Fruit fly (Drosophila melanogaster) whole organism, adult: ENCODE data around the gene PGRP-SB1.

ENCODE experiments used
- CG11617 ChIP-seq: fragments of 200-800 bp; sonication (Bioruptor generic); optimal IDR thresholded peaks from 2 replicates; lab custom pipeline; 2017; ENCODE audit warnings: mild to moderate bottlenecking, missing biosample characterization, missing genetic modification reagents, missing genetic modification characterization
- CG12768 ChIP-seq: fragments of 200-800 bp; sonication (Bioruptor generic); optimal IDR thresholded peaks from 2 replicates; lab custom pipeline; 2017; ENCODE audit warnings: missing biosample characterization, missing genetic modification characterization, mild to moderate bottlenecking, moderate library complexity, missing genetic modification reagents
- CG14711 ChIP-seq: fragments of 200-800 bp; sonication (Bioruptor generic); optimal IDR thresholded peaks from 2 replicates; lab custom pipeline; 2018; ENCODE audit warnings: missing biosample characterization, mild to moderate bottlenecking, missing genetic modification characterization, moderate library complexity
- CG1620 ChIP-seq: fragments of 200-800 bp; sonication (Bioruptor generic); optimal IDR thresholded peaks from 2 replicates; lab custom pipeline; 2016; ENCODE audit warnings: missing biosample characterization, missing genetic modification characterization
- CG33017 ChIP-seq: fragments of 200-800 bp; sonication (Bioruptor generic); optimal IDR thresholded peaks from 2 replicates; lab custom pipeline; 2018; ENCODE audit warnings: missing biosample characterization, mild to moderate bottlenecking, missing genetic modification characterization, moderate library complexity
- CG5204 ChIP-seq: fragments of 200-800 bp; sonication (Bioruptor generic); optimal IDR thresholded peaks from 2 replicates; lab custom pipeline; 2016; ENCODE audit warnings: missing biosample characterization, missing genetic modification characterization
- CG7045 ChIP-seq: fragments of 200-800 bp; sonication (Bioruptor generic); optimal IDR thresholded peaks from 2 replicates; lab custom pipeline; 2017; ENCODE audit warnings: missing biosample characterization, mild to moderate bottlenecking, missing genetic modification characterization
- CG7101 ChIP-seq: fragments of 200-800 bp; sonication (Bioruptor generic); optimal IDR thresholded peaks from 2 replicates; lab custom pipeline; 2018; ENCODE audit warnings: missing biosample characterization, mild to moderate bottlenecking, missing genetic modification characterization, moderate library complexity
- Clk ChIP-seq: fragments of 200-800 bp; sonication (Bioruptor generic); optimal IDR thresholded peaks from 2 replicates; lab custom pipeline; 2017; ENCODE audit warnings: missing biosample characterization, missing genetic modification characterization
- Crg-1 ChIP-seq: fragments of 200-800 bp; sonication (Bioruptor generic); optimal IDR thresholded peaks from 2 replicates; lab custom pipeline; 2016; ENCODE audit warnings: missing biosample characterization, missing genetic modification characterization
- Hr96 ChIP-seq: fragments of 200-800 bp; sonication (Bioruptor generic); optimal IDR thresholded peaks from 2 replicates; lab custom pipeline; 2016; ENCODE audit warnings: missing biosample characterization, missing genetic modification characterization
- Mnt ChIP-seq: fragments of 200-800 bp; sonication (Bioruptor generic); optimal IDR thresholded peaks from 2 replicates; lab custom pipeline; 2016; ENCODE audit warnings: missing biosample characterization, mild to moderate bottlenecking, missing genetic modification characterization
- bab1 ChIP-seq: fragments of 200-800 bp; sonication (Bioruptor generic); optimal IDR thresholded peaks from 3 replicates; lab custom pipeline; 2019; ENCODE audit warnings: missing biosample characterization, mild to moderate bottlenecking, missing genetic modification characterization, moderate library complexity
- cic ChIP-seq: fragments of 200-800 bp; sonication (Bioruptor generic); optimal IDR thresholded peaks from 2 replicates; lab custom pipeline; 2017; ENCODE audit warnings: missing biosample characterization, mild to moderate bottlenecking, missing genetic modification characterization, moderate library complexity
- cnc ChIP-seq, 2 experiments: fragments of >200 bp; optimal IDR thresholded peaks; 2 replicates each; lab custom pipeline; 2017
- kay ChIP-seq: fragments of 200-800 bp; sonication (Bioruptor generic); peaks from one replicate; lab custom pipeline; 2016; ENCODE audit warnings: missing biosample characterization, missing genetic modification characterization, borderline replicate concordance
- ovo ChIP-seq: fragments of 200-800 bp; sonication (Bioruptor generic); optimal IDR thresholded peaks from 2 replicates; lab custom pipeline; 2016; ENCODE audit warnings: missing biosample characterization, missing genetic modification characterization
- pad ChIP-seq: fragments of 200-800 bp; sonication (Bioruptor generic); optimal IDR thresholded peaks from 3 replicates; lab custom pipeline; 2017; ENCODE audit warnings: missing biosample characterization, missing genetic modification characterization, mild to moderate bottlenecking, moderate library complexity, missing genetic modification reagents
- tj ChIP-seq: fragments of 200-800 bp; sonication (Bioruptor generic); optimal IDR thresholded peaks from 3 replicates; lab custom pipeline; 2017; ENCODE audit warnings: missing biosample characterization, mild to moderate bottlenecking, missing genetic modification characterization, moderate library complexity
- toe ChIP-seq: fragments of 200-800 bp; sonication (Bioruptor generic); optimal IDR thresholded peaks from 2 replicates; lab custom pipeline; 2016; ENCODE audit warnings: missing biosample characterization, missing genetic modification characterization

The PGRP-SB1 gene

dm6 chr3L:16689491-16689890 lies 38.3 kb downstream of the PGRP-SB1 start:
- no peak for TF ChIP-seq CG33017 (tag; lab: Kevin White, UChicago)
- peak; percentile 15 for TF ChIP-seq kay (GFP tag; lab: Kevin White, UChicago)

dm6 chr3L:16683007-16683406 lies 44.8 kb downstream of the PGRP-SB1 start:
- TF ChIP-seq CG14711 (tag; lab: Kevin White, UChicago) (no peak), CG7045 (GFP tag; lab: Kevin White, UChicago) (no peak), Hr96 (GFP tag; lab: Kevin White, UChicago) (no peak), kay (GFP tag; lab: Kevin White, UChicago) (no peak), pad (GFP tag; lab: Kevin White, UChicago) (no peak), CG1620 (GFP tag; lab: Kevin White, UChicago) (no peak), CG12768 (GFP tag; lab: Kevin White, UChicago) (no peak), cnc (optimal IDR thresholded peaks at IDR 0.05; lab: Kevin White, UChicago) (no peak), toe (no peak)

dm6 chr3L:16682371-16682770 lies 45.4 kb downstream of the PGRP-SB1 start:
- TF ChIP-seq CG1620 (GFP tag; lab: Kevin White, UChicago) (no peak), cic (GFP tag; lab: Kevin White, UChicago) (peak; percentile 82), pad (GFP tag; lab: Kevin White, UChicago) (peak; percentile 62), Mnt (GFP tag; lab: Kevin White, UChicago) (no peak), CG11617 (GFP tag; lab: Kevin White, UChicago) (peak; percentile 15), cnc (optimal IDR thresholded peaks at IDR 0.05; lab: Kevin White, UChicago) (no peak), Hr96 (GFP tag; lab: Kevin White, UChicago) (no peak), ovo (GFP tag; lab: Kevin White, UChicago) (peak; percentile 22), Clk (GFP tag; lab: Kevin White, UChicago) (no peak), CG14711 (tag; lab: Kevin White, UChicago) (peak; percentile 53), kay (GFP tag; lab: Kevin White, UChicago) (no peak), CG7101 (tag; lab: Kevin White, UChicago) (peak; percentile 60), CG7045 (GFP tag; lab: Kevin White, UChicago) (peak; percentile 29), toe (no peak), bab1 (no peak), Crg-1 (GFP tag; lab: Kevin White, UChicago) (no peak), CG12768 (GFP tag; lab: Kevin White, UChicago) (peak; percentile 48), CG5204 (GFP tag; lab: Kevin White, UChicago) (no peak), tj (peak; percentile 24), CG33017 (tag; lab: Kevin White, UChicago) (peak; percentile 73)

- no peak for TF ChIP-seq CG7101 (tag; lab: Kevin White, UChicago)
- no peak for TF ChIP-seq CG14711 (tag; lab: Kevin White, UChicago)
- TF ChIP-seq CG1620 (GFP tag; lab: Kevin White, UChicago) = no peak
- TF ChIP-seq CG11617 (GFP tag; lab: Kevin White, UChicago) = no peak
These were observed 48.2 kb downstream of the PGRP-SB1 start for dm6 chr3L:16679492-16680120.
